Worm (Caenorhabditis elegans): ENCODE data around the gene frh-1.
A peak's percentile ranks its signal among the peaks of the same experiment; 100 is the strongest.

The frh-1 gene

DNA sequence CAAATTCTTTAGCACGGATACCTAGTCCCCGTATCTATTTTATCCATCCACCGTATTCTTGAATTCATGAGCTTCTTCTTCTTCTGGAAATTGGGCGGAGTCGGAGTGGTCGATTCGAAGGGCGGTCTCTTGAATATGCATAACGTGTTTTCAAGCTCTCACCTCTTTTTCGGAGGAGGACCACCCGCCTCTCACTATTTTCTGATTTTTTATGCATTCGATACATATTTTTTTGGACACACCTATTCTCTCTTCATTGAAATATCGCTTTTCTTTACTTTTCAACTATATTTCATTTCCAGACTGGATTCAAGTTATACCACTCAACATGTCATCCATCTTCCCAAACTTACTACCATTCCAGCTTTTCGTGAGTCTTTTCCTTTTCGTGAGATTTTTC, 11.3 kb downstream of the frh-1 start, which contains the start of gene egl-44:
Gene egl-44 (plus strand): TSS at position 301 of the 400 bp plus-strand sequence.
- TF ChIP-seq fkh-2 (tag; optimal IDR thresholded peaks at IDR 0.05) (no peak), nhr-76 (tag; optimal IDR thresholded peaks at IDR 0.05) (no peak), elt-1 (tag; optimal IDR thresholded peaks at IDR 0.05) (no peak), mdl-1 (tag; optimal IDR thresholded peaks at IDR 0.05) (no peak), fkh-10 (GFP tag; optimal IDR thresholded peaks at IDR 0.05) (no peak), daf-12 (tag; optimal IDR thresholded peaks at IDR 0.05) (no peak), unc-39 (tag; optimal IDR thresholded peaks at IDR 0.05) (no peak), aly-2 (tag; optimal IDR thresholded peaks at IDR 0.05) (no peak), ceh-28 (tag; optimal IDR thresholded peaks at IDR 0.05) (no peak), egl-27 (tag; optimal IDR thresholded peaks at IDR 0.05) (no peak), lsy-12 (tag; optimal IDR thresholded peaks at IDR 0.05) (no peak), elt-3 (tag; optimal IDR thresholded peaks at IDR 0.05) (no peak), nfya-1 (tag; optimal IDR thresholded peaks at IDR 0.05; ENCODE audit: insufficient read depth) (no peak), R02D3.7 (tag; optimal IDR thresholded peaks at IDR 0.05) (no peak), ceh-9 (tag; optimal IDR thresholded peaks at IDR 0.05) (no peak), zag-1 (tag; optimal IDR thresholded peaks at IDR 0.05) (no peak), nhr-77 (tag; optimal IDR thresholded peaks at IDR 0.05) (no peak)

- TF ChIP-seq elt-2 (tag; optimal IDR thresholded peaks at IDR 0.05) (peak; percentile 96), skn-1 (tag; optimal IDR thresholded peaks at IDR 0.05) (peak; percentile 51), pqm-1 (tag; optimal IDR thresholded peaks at IDR 0.05) (peak; percentile 93), snpc-4 (tag; optimal IDR thresholded peaks at IDR 0.05) (peak; percentile 23), ceh-28 (tag; optimal IDR thresholded peaks at IDR 0.05) (peak; percentile 24), ceh-16 (tag; optimal IDR thresholded peaks at IDR 0.05) (no peak), pha-4 (tag; optimal IDR thresholded peaks at IDR 0.05) (peak; percentile 77), lin-15B (tag; optimal IDR thresholded peaks at IDR 0.05) (peak; percentile 4), mdl-1 (tag; optimal IDR thresholded peaks at IDR 0.05) (no peak), egl-5 (tag; optimal IDR thresholded peaks at IDR 0.05) (no peak), nfya-1 (tag; optimal IDR thresholded peaks at IDR 0.05; ENCODE audit: insufficient read depth) (no peak), nhr-43 (tag; optimal IDR thresholded peaks at IDR 0.05; ENCODE audit: poor library complexity, severe bottlenecking) (no peak)
Observed at ce11 chrII:5930095-5930653, 13.0 kb downstream of the frh-1 start.

DNA sequence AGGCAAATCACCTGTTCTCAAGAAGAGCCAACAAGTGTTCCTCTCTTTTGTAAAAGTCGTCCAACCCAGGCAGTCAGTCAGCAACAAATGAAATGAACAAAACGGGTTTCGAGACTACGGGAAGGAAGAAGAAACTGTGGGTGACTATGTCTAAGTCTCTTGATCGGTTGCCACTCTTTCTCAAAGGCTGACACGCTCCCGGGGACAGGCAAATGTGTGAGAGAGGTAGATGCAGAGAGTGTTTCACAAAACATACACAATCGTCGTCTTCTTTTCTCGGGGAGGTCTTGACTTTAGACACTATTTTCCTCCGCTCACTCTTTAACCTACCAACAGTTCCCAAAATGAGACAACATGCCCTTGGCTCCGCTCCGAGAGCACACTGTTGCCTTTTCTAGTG, 13.9 kb downstream of the frh-1 start:
- no peak for TF ChIP-seq eor-1 (tag; optimal IDR thresholded peaks at IDR 0.05)
- no peak for TF ChIP-seq unc-39 (tag; optimal IDR thresholded peaks at IDR 0.05)
- TF ChIP-seq nhr-25 (tag; optimal IDR thresholded peaks at IDR 0.05), result peak; percentile 76
- no peak for TF ChIP-seq fos-1 (tag; optimal IDR thresholded peaks at IDR 0.05)
- TF ChIP-seq pqm-1 (tag; optimal IDR thresholded peaks at IDR 0.05), result no peak
- no peak for TF ChIP-seq tbx-2 (tag; optimal IDR thresholded peaks at IDR 0.05)
- no peak for TF ChIP-seq elt-3 (tag; optimal IDR thresholded peaks at IDR 0.05)
- TF ChIP-seq ama-1 (optimal IDR thresholded peaks at IDR 0.05), result no peak
- TF ChIP-seq snpc-4 (tag; optimal IDR thresholded peaks at IDR 0.05), result no peak
- no peak for TF ChIP-seq aly-2 (tag; optimal IDR thresholded peaks at IDR 0.05)
- TF ChIP-seq ceh-9 (tag; optimal IDR thresholded peaks at IDR 0.05), result no peak
- TF ChIP-seq nhr-237 (tag; optimal IDR thresholded peaks at IDR 0.05), result no peak
- TF ChIP-seq sea-2 (GFP tag; optimal IDR thresholded peaks at IDR 0.05), result no peak
- TF ChIP-seq nhr-76 (tag; optimal IDR thresholded peaks at IDR 0.05), result no peak
- TF ChIP-seq elt-2 (tag; optimal IDR thresholded peaks at IDR 0.05), result peak; percentile 54
- TF ChIP-seq nhr-11 (tag; optimal IDR thresholded peaks at IDR 0.05), result no peak
- peak; percentile 37 for TF ChIP-seq nhr-43 (tag; optimal IDR thresholded peaks at IDR 0.05; ENCODE audit: poor library complexity, severe bottlenecking)
- TF ChIP-seq nhr-28 (tag; optimal IDR thresholded peaks at IDR 0.05), result no peak
- no peak for TF ChIP-seq egl-27 (tag; optimal IDR thresholded peaks at IDR 0.05)
- TF ChIP-seq nhr-77 (tag; optimal IDR thresholded peaks at IDR 0.05), result no peak
- no peak for TF ChIP-seq ceh-16 (tag; optimal IDR thresholded peaks at IDR 0.05)
- TF ChIP-seq nhr-67 (tag; optimal IDR thresholded peaks at IDR 0.05), result no peak
- peak; percentile 34 for TF ChIP-seq elt-1 (tag; optimal IDR thresholded peaks at IDR 0.05)
- TF ChIP-seq nfya-1 (tag; optimal IDR thresholded peaks at IDR 0.05; ENCODE audit: insufficient read depth), result peak; percentile 7
- no peak for TF ChIP-seq lin-39 (tag; optimal IDR thresholded peaks at IDR 0.05)
- TF ChIP-seq egl-5 (tag; optimal IDR thresholded peaks at IDR 0.05), result no peak
- TF ChIP-seq unc-62 (GFP tag; optimal IDR thresholded peaks at IDR 0.05), result no peak
- TF ChIP-seq zag-1 (tag; optimal IDR thresholded peaks at IDR 0.05), result no peak
- peak; percentile 4 for TF ChIP-seq R02D3.7 (tag; optimal IDR thresholded peaks at IDR 0.05)
- TF ChIP-seq ZK546.5 (tag; optimal IDR thresholded peaks at IDR 0.05), result no peak
- TF ChIP-seq ceh-82 (tag; optimal IDR thresholded peaks at IDR 0.05), result no peak
- TF ChIP-seq ztf-4 (tag; optimal IDR thresholded peaks at IDR 0.05), result no peak
- TF ChIP-seq fkh-10 (GFP tag; optimal IDR thresholded peaks at IDR 0.05), result no peak
- TF ChIP-seq fkh-2 (tag; optimal IDR thresholded peaks at IDR 0.05), result no peak
- TF ChIP-seq jun-1 (tag; optimal IDR thresholded peaks at IDR 0.05), result no peak
- TF ChIP-seq mml-1 (tag; optimal IDR thresholded peaks at IDR 0.05), result no peak
- TF ChIP-seq ztf-11 (tag; optimal IDR thresholded peaks at IDR 0.05), result no peak
- no peak for TF ChIP-seq ceh-28 (tag; optimal IDR thresholded peaks at IDR 0.05)
- TF ChIP-seq lin-15B (tag; optimal IDR thresholded peaks at IDR 0.05), result no peak
- TF ChIP-seq daf-12 (tag; optimal IDR thresholded peaks at IDR 0.05), result no peak
- TF ChIP-seq pha-4 (tag; optimal IDR thresholded peaks at IDR 0.05), result peak; percentile 75
- TF ChIP-seq hmg-11 (tag; optimal IDR thresholded peaks at IDR 0.05), result no peak
- TF ChIP-seq lsy-12 (tag; optimal IDR thresholded peaks at IDR 0.05), result no peak
- peak; percentile 68 for TF ChIP-seq nhr-23 (tag; optimal IDR thresholded peaks at IDR 0.05)
